Fruit fly (Drosophila melanogaster): ENCODE measurements around the gene Ir75a.

Gene Ir75a

DNA sequence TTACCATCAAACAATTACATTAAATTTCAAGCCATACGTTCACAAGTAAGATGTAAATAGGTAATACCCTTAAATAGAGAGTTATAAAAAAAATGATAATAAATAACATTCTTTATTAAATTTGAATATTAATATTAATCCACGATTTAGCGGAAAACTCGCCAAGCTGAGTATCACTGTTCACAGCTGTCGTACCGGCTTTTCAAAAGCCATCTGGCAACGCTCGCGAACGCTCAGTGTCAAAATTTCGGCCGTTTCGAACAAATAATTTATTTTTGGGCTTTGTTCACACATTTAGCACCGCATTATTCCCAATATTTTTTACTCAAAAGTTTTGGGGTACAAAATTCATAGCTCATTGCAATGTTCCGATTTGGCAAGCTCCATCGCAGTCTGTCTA is 31.8 kb upstream of the Ir75a start, which contains the start of gene TrpRS-m (continued):
- peak; percentile 29 for TF ChIP-seq CG3995 (GFP tag; optimal IDR thresholded peaks at IDR 0.05)
- TF ChIP-seq twi (tag; optimal IDR thresholded peaks at IDR 0.05), result no peak
- TF ChIP-seq CG10267 (tag; optimal IDR thresholded peaks at IDR 0.05), result no peak
- no peak for TF ChIP-seq Dbx (GFP tag; IDR thresholded peaks at IDR 0.05)
- TF ChIP-seq CG17186 (GFP tag; optimal IDR thresholded peaks at IDR 0.05), result no peak
- TF ChIP-seq CG4617 (GFP tag; optimal IDR thresholded peaks at IDR 0.05; ENCODE audit: borderline replicate concordance), result peak; percentile 1
- TF ChIP-seq CG2116 (GFP tag; optimal IDR thresholded peaks at IDR 0.05), result peak; percentile 14
- no peak for TF ChIP-seq CG4707 (GFP tag; optimal IDR thresholded peaks at IDR 0.05)
- TF ChIP-seq Myb (GFP tag; optimal IDR thresholded peaks at IDR 0.05), result peak; percentile 30
- no peak for TF ChIP-seq gro (GFP tag; optimal IDR thresholded peaks at IDR 0.05)
- no peak for TF ChIP-seq caup (GFP tag; optimal IDR thresholded peaks at IDR 0.05; ENCODE audit: severe bottlenecking)
- TF ChIP-seq Sox100B (GFP tag; optimal IDR thresholded peaks at IDR 0.05), result no peak
- TF ChIP-seq CG14050 (GFP tag; IDR thresholded peaks at IDR 0.05), result no peak
- no peak for TF ChIP-seq GATAe (GFP tag; conservative IDR thresholded peaks at IDR 0.05)
- peak; percentile 4 for TF ChIP-seq nmo (GFP tag; optimal IDR thresholded peaks at IDR 0.05)
- TF ChIP-seq Sry-β (GFP tag; optimal IDR thresholded peaks at IDR 0.05), result peak; percentile 92
- TF ChIP-seq CG30431 (GFP tag; optimal IDR thresholded peaks at IDR 0.05), result no peak
- TF ChIP-seq CG6813 (GFP tag; optimal IDR thresholded peaks at IDR 0.05), result no peak
- TF ChIP-seq ac (GFP tag; optimal IDR thresholded peaks at IDR 0.05), result no peak
- TF ChIP-seq D19A (tag; optimal IDR thresholded peaks at IDR 0.05), result no peak
- TF ChIP-seq C15 (GFP tag; IDR thresholded peaks at IDR 0.05), result no peak
- TF ChIP-seq Ptx1 (GFP tag; IDR thresholded peaks at IDR 0.05), result no peak
- no peak for TF ChIP-seq prd (optimal IDR thresholded peaks at IDR 0.05)
- TF ChIP-seq prd (GFP tag; IDR thresholded peaks at IDR 0.05), result no peak
- TF ChIP-seq CG9932 (GFP tag; IDR thresholded peaks at IDR 0.05), result no peak
- TF ChIP-seq CG15073 (GFP tag; optimal IDR thresholded peaks at IDR 0.05), result no peak
- TF ChIP-seq MBD-R2 (GFP tag; IDR thresholded peaks at IDR 0.05), result peak; percentile 90
- no peak for TF ChIP-seq CG8924 (tag; optimal IDR thresholded peaks at IDR 0.05)
- TF ChIP-seq Sry-δ (GFP tag; optimal IDR thresholded peaks at IDR 0.05), result no peak
- TF ChIP-seq CG16813 (GFP tag; IDR thresholded peaks at IDR 0.05; ENCODE audit: partially characterized antibody), result no peak
- TF ChIP-seq zfh2 (GFP tag; optimal IDR thresholded peaks at IDR 0.05), result no peak
- TF ChIP-seq E2f2 (GFP tag; IDR thresholded peaks at IDR 0.05), result peak; percentile 25; the same call in 1 of the 2 replicates
- TF ChIP-seq CG3407 (GFP tag; optimal IDR thresholded peaks at IDR 0.05), result no peak
- TF ChIP-seq CG7357 (GFP tag; IDR thresholded peaks at IDR 0.05), result no peak
- TF ChIP-seq CG12236 (GFP tag; optimal IDR thresholded peaks at IDR 0.05), result no peak
- no peak for TF ChIP-seq CG7271 (tag; optimal IDR thresholded peaks at IDR 0.05)
- no peak for TF ChIP-seq CG17328 (GFP tag; IDR thresholded peaks at IDR 0.05)
- peak; percentile 77; the same call in 1 of the 3 replicates for TF ChIP-seq CG34422 (GFP tag; IDR thresholded peaks at IDR 0.05)
- TF ChIP-seq tgo (GFP tag; IDR thresholded peaks at IDR 0.05), result no peak
- TF ChIP-seq CG13424 (tag; optimal IDR thresholded peaks at IDR 0.05), result no peak
- TF ChIP-seq zen2 (GFP tag; IDR thresholded peaks at IDR 0.05; ENCODE audit: partially characterized antibody), result no peak
- no peak for TF ChIP-seq CG6683 (GFP tag; optimal IDR thresholded peaks at IDR 0.05)
- TF ChIP-seq Rfx (GFP tag; IDR thresholded peaks at IDR 0.05), result no peak
- no peak for TF ChIP-seq CG10147 (GFP tag; optimal IDR thresholded peaks at IDR 0.05)
- TF ChIP-seq Bgb (GFP tag; IDR thresholded peaks at IDR 0.05; ENCODE audit: partially characterized antibody), result no peak
- TF ChIP-seq Atf6 (GFP tag; IDR thresholded peaks at IDR 0.05), result no peak
- peak; percentile 30 for TF ChIP-seq grau (tag; optimal IDR thresholded peaks at IDR 0.05)
- peak; percentile 1 for TF ChIP-seq HmgZ (tag; optimal IDR thresholded peaks at IDR 0.05)
- TF ChIP-seq Oli (tag; optimal IDR thresholded peaks at IDR 0.05), result no peak
- TF ChIP-seq PHDP (tag; optimal IDR thresholded peaks at IDR 0.05), result peak; percentile 1
- TF ChIP-seq CG31224 (GFP tag; IDR thresholded peaks at IDR 0.05), result no peak
- TF ChIP-seq emc (GFP tag; optimal IDR thresholded peaks at IDR 0.05), result no peak

All from whole organism, embryonic.